Worm (Caenorhabditis elegans) whole organism, mixed stage, embryonic: ENCODE data around the gene K06H6.4.

ENCODE experiments used
- bed-3 ChIP-seq: fragments of 200-800 bp; sonication (Bioruptor generic); optimal IDR thresholded peaks from 3 replicates; lab custom pipeline; 2018; ENCODE audit warnings: mild to moderate bottlenecking, missing genetic modification characterization, moderate library complexity, missing compliant biosample characterization
- ceh-39 ChIP-seq: fragments of 150-350 bp; optimal IDR thresholded peaks from 2 replicates; lab custom pipeline; 2014; ENCODE audit warnings: missing biosample characterization, missing genetic modification characterization
- ceh-43 ChIP-seq: fragments of 200-800 bp; sonication (Bioruptor generic); optimal IDR thresholded peaks from 2 replicates; lab custom pipeline; 2018; ENCODE audit warnings: mild to moderate bottlenecking, missing genetic modification characterization, moderate library complexity, missing compliant biosample characterization
- ces-1 ChIP-seq: fragments of 150-350 bp; optimal IDR thresholded peaks from 2 replicates; lab custom pipeline; 2014; ENCODE audit warnings: missing biosample characterization, missing genetic modification reagents, missing genetic modification characterization
- cnd-1 ChIP-seq: fragments of 200-800 bp; sonication (Bioruptor generic); optimal IDR thresholded peaks from 2 replicates; lab custom pipeline; 2018; ENCODE audit warnings: mild to moderate bottlenecking, missing genetic modification characterization, missing compliant biosample characterization
- drap-1 ChIP-seq: fragments of 200-800 bp; sonication (Bioruptor generic); optimal IDR thresholded peaks from 3 replicates; lab custom pipeline; 2018; ENCODE audit warnings: mild to moderate bottlenecking, missing genetic modification characterization, missing compliant biosample characterization
- elt-1 ChIP-seq: sonication (generic microtip); optimal IDR thresholded peaks from 2 replicates; lab custom pipeline; 2017; ENCODE audit warnings: missing genetic modification characterization, mild to moderate bottlenecking, missing compliant biosample characterization, antibody characterized with exemption, moderate library complexity, borderline replicate concordance; ENCODE audit not compliant: insufficient read depth
- flh-1 ChIP-seq: fragments of 200-800 bp; sonication (Bioruptor generic); optimal IDR thresholded peaks from 2 replicates; lab custom pipeline; 2018; ENCODE audit warnings: mild to moderate bottlenecking, missing genetic modification characterization, moderate library complexity, missing compliant biosample characterization
- ham-2 ChIP-seq: fragments of 200-800 bp; sonication (Bioruptor generic); optimal IDR thresholded peaks from 2 replicates; lab custom pipeline; 2018; ENCODE audit warnings: mild to moderate bottlenecking, missing genetic modification characterization, missing compliant biosample characterization
- hlh-1 ChIP-seq: fragments of 150-350 bp; optimal IDR thresholded peaks from 2 replicates; lab custom pipeline; 2014; ENCODE audit warnings: missing biosample characterization, missing genetic modification reagents, missing genetic modification characterization
- lin-13 ChIP-seq: fragments of 150-350 bp; optimal IDR thresholded peaks from 2 replicates; lab custom pipeline; 2014; ENCODE audit warnings: missing biosample characterization, missing genetic modification characterization
- lin-32 ChIP-seq: fragments of 200-800 bp; sonication (Bioruptor generic); optimal IDR thresholded peaks from 2 replicates; lab custom pipeline; 2018; ENCODE audit warnings: mild to moderate bottlenecking, missing genetic modification characterization, missing compliant biosample characterization
- lsy-2 ChIP-seq: fragments of 150-350 bp; optimal IDR thresholded peaks from 2 replicates; lab custom pipeline; 2014; ENCODE audit warnings: missing biosample characterization, missing genetic modification characterization
- mab-5 ChIP-seq: fragments of 150-350 bp; optimal IDR thresholded peaks from 2 replicates; lab custom pipeline; 2014; ENCODE audit warnings: missing biosample characterization, missing genetic modification characterization
- mep-1 ChIP-seq: fragments of 150-350 bp; optimal IDR thresholded peaks from 2 replicates; lab custom pipeline; 2017; ENCODE audit warnings: missing biosample characterization, missing genetic modification reagents, missing genetic modification characterization, inconsistent platforms
- mls-2 ChIP-seq: sonication (generic microtip); optimal IDR thresholded peaks from 2 replicates; lab custom pipeline; 2016; ENCODE audit warnings: mild to moderate bottlenecking, missing genetic modification characterization, moderate library complexity, missing compliant biosample characterization
- nhr-12 ChIP-seq: fragments of 150-350 bp; optimal IDR thresholded peaks from 2 replicates; lab custom pipeline; 2014; ENCODE audit warnings: missing biosample characterization, missing genetic modification characterization
- nhr-2 ChIP-seq: fragments of 150-350 bp; optimal IDR thresholded peaks from 2 replicates; lab custom pipeline; 2014; ENCODE audit warnings: missing biosample characterization, missing genetic modification characterization
- nhr-28 ChIP-seq: fragments of 150-350 bp; optimal IDR thresholded peaks from 2 replicates; lab custom pipeline; 2014; ENCODE audit warnings: missing biosample characterization, missing genetic modification characterization
- nhr-76 ChIP-seq: sonication (generic microtip); optimal IDR thresholded peaks from 2 replicates; lab custom pipeline; 2017; ENCODE audit warnings: missing biosample characterization, missing genetic modification characterization
- snpc-4 ChIP-seq: fragments of 150-350 bp; optimal IDR thresholded peaks from 2 replicates; lab custom pipeline; 2014; ENCODE audit warnings: missing biosample characterization, missing genetic modification characterization
- sptf-1 ChIP-seq: sonication (generic microtip); optimal IDR thresholded peaks from 2 replicates; lab custom pipeline; 2017; ENCODE audit warnings: mild to moderate bottlenecking, missing genetic modification characterization, moderate library complexity, missing compliant biosample characterization
- tbx-8 ChIP-seq: fragments of 200-800 bp; sonication (Bioruptor generic); optimal IDR thresholded peaks from 2 replicates; lab custom pipeline; 2018; ENCODE audit warnings: mild to moderate bottlenecking, missing genetic modification characterization, moderate library complexity, missing compliant biosample characterization
- unc-120 ChIP-seq: sonication (generic microtip); optimal IDR thresholded peaks from 2 replicates; lab custom pipeline; 2017; ENCODE audit warnings: missing genetic modification characterization, missing compliant biosample characterization; ENCODE audit not compliant: poor library complexity, severe bottlenecking
- unc-39 ChIP-seq: fragments of 150-350 bp; optimal IDR thresholded peaks from 2 replicates; lab custom pipeline; 2014; ENCODE audit warnings: missing biosample characterization, missing genetic modification characterization
- unc-62 ChIP-seq: fragments of 150-350 bp; optimal IDR thresholded peaks from 2 replicates; lab custom pipeline; 2014; ENCODE audit warnings: missing biosample characterization, missing genetic modification reagents, missing genetic modification characterization
- zip-8 ChIP-seq: fragments of 150-350 bp; optimal IDR thresholded peaks from 2 replicates; lab custom pipeline; 2014; ENCODE audit warnings: missing biosample characterization, missing genetic modification characterization
- ztf-11 ChIP-seq: fragments of 150-350 bp; optimal IDR thresholded peaks from 2 replicates; lab custom pipeline; 2014; ENCODE audit warnings: missing biosample characterization, missing genetic modification characterization

K06H6.4 gene

DNA sequence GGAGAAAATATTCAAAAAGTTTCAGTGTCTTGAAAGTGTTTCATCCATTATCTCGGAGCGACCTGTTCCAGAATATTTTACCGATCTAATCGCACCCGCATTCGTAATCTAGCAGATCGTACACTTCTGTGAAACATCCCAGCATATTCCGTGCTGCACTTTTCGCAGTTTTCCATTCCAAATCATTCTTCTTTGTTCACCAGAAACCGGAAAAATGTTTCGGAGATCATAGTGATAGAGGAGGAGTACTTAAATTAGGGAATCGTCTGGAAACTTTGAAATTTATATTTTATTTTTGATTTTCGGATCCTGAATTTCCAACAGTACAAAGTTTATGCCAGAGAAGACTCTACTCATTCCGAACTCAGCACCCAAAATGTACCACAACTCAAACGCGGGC lies 6.4 kb downstream of the K06H6.4 start, which contains the start of gene K06H6.2:
Gene K06H6.2 (plus strand): TSS at position 301 of the 400 bp plus-strand sequence.
- TF ChIP-seq elt-1 (tag; lab: Kevin White, UChicago) = peak; percentile 72
- no peak for TF ChIP-seq sptf-1 (tag; lab: Kevin White, UChicago)
- TF ChIP-seq mls-2 = no peak
- no peak for TF ChIP-seq mab-5
- TF ChIP-seq, all 35 proteins: peak for 1

ce11 chrV:587818-588217 lies 8.7 kb downstream of the K06H6.4 start, which contains the start of gene K06H6.1:
Gene K06H6.1, plus strand, starts transcription at chrV:588118.
- TF ChIP-seq mep-1 (tag; lab: Kevin White, UChicago) (no peak), drap-1 (no peak)

- TF ChIP-seq unc-62 (no peak), hlh-1 (tag; lab: Kevin White, UChicago) (no peak), sptf-1 (tag; lab: Kevin White, UChicago) (no peak), drap-1 (no peak), mab-5 (no peak)
- TF ChIP-seq, all 35 proteins: peak for 0
These were observed 11.1 kb downstream of the K06H6.4 start, which contains the start of gene ZK488.6 for ce11 chrV:590182-590581. Gene ZK488.6, plus strand, starts transcription at chrV:590482.

DNA sequence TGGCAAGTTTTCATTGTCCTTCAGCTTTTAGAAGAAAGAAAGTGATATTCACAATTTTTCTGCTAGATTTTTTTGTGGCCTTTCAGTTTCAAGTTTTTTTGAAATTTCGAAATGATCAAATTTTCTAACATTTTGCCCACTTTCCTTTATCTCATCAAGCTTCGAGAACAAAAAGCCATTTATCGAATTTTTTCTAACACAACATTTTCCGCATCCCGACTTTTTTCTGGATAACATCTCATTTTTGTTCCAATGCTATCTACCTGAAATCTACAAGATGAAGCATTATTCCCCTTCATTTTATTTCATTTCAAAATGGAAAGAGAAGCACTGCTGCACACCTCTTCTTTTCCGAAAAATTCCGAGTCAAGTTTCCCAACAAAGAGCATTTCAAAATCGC lies 13.9 kb downstream of the K06H6.4 start, which contains the start of gene ZK488.5:
Gene ZK488.5 (plus strand): TSS at position 301 of the 400 bp plus-strand sequence.
- no peak for TF ChIP-seq snpc-4 (tag; lab: Kevin White, UChicago)
- TF ChIP-seq tbx-8 (GFP tag; lab: Kevin White, UChicago) = no peak
- TF ChIP-seq bed-3 (GFP tag; lab: Kevin White, UChicago) = no peak
- no peak for TF ChIP-seq nhr-28 (tag; lab: Kevin White, UChicago)
- TF ChIP-seq unc-120 (tag; lab: Kevin White, UChicago) = no peak
- no peak for TF ChIP-seq nhr-76
- TF ChIP-seq elt-1 (tag; lab: Kevin White, UChicago) = no peak
- TF ChIP-seq mls-2 = no peak
- TF ChIP-seq ces-1 = no peak
- TF ChIP-seq flh-1 = no peak

DNA sequence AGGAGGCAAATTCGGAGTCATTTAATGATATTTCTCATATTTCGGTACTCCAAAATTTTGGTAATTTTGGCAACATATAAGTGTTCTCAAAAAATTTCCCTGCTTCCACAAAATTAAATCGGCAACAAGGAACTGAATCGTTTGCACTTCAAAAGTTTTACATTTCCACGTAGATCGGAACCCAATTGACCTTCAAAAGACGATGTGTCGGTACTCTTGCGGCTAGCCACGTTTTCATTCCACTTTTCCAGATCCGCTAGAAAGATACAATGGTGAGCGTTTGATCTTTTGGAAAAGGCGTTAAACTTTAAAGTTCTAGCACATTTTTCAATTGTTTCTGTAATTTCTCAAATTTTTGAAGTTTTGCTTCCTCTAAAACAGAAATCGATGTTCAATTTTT lies 17.8 kb downstream of the K06H6.4 start:
- TF ChIP-seq tbx-8 (GFP tag; lab: Kevin White, UChicago) (no peak), nhr-2 (tag; lab: Kevin White, UChicago) (no peak), unc-39 (no peak), drap-1 (no peak), nhr-76 (no peak), snpc-4 (tag; lab: Kevin White, UChicago) (no peak), lin-32 (GFP tag; lab: Kevin White, UChicago) (no peak), ceh-39 (tag; lab: Kevin White, UChicago) (no peak), lsy-2 (no peak), elt-1 (tag; lab: Kevin White, UChicago) (no peak), ztf-11 (tag; lab: Kevin White, UChicago) (no peak)

ce11 chrV:597823-598222 lies 18.7 kb downstream of the K06H6.4 start:
- TF ChIP-seq cnd-1 (tag; lab: Kevin White, UChicago) (no peak), nhr-12 (tag; lab: Kevin White, UChicago) (no peak), lin-32 (GFP tag; lab: Kevin White, UChicago) (no peak), tbx-8 (GFP tag; lab: Kevin White, UChicago) (no peak), lsy-2 (no peak), elt-1 (tag; lab: Kevin White, UChicago) (no peak), ceh-43 (GFP tag; lab: Kevin White, UChicago) (no peak), mep-1 (tag; lab: Kevin White, UChicago) (no peak), unc-39 (no peak), zip-8 (tag; lab: Kevin White, UChicago) (no peak), nhr-2 (tag; lab: Kevin White, UChicago) (no peak), ztf-11 (tag; lab: Kevin White, UChicago) (no peak), sptf-1 (tag; lab: Kevin White, UChicago) (no peak), lin-13 (tag; lab: Kevin White, UChicago) (no peak), ham-2 (GFP tag; lab: Kevin White, UChicago) (no peak), bed-3 (GFP tag; lab: Kevin White, UChicago) (no peak), nhr-28 (tag; lab: Kevin White, UChicago) (no peak)
